Worm (Caenorhabditis elegans) whole organism, L1 larva: Measurements from ENCODE around the gene bcf-1.

Experiments used
- nhr-11 ChIP-seq: fragments of 150-350 bp; optimal IDR thresholded peaks from 2 replicates; lab custom pipeline; 2014; ENCODE audit warnings: missing biosample characterization, missing genetic modification characterization
- nhr-77 ChIP-seq: fragments of 150-350 bp; optimal IDR thresholded peaks from 2 replicates; lab custom pipeline; 2014; ENCODE audit warnings: missing biosample characterization, missing genetic modification characterization
- nhr-85 ChIP-seq: sonication (generic microtip); peaks from one replicate; lab custom pipeline; 2016; ENCODE audit warnings: missing genetic modification characterization, inconsistent platforms, missing compliant biosample characterization
- snu-23 ChIP-seq: sonication (generic microtip); optimal IDR thresholded peaks from 2 replicates; lab custom pipeline; 2016; ENCODE audit warnings: missing genetic modification characterization, missing compliant biosample characterization

DNA sequence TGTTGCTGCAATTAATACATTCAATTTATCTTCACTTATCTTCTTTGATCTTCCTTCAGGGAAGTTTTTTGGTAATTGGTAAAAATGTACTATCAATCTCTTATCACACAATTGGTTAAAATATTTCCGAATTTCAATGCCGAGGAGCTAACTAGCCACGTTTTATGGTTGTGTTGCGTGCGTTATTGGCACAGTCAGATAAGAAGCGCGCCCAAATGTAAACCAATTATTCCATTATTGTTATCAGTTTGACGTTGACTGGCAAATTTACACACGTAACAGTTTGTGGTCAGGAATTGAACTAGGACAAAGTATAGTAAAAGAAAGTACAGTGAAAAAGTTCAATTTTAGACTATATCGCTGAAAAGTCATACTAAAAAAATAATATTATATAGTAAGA is 996 bp downstream of the bcf-1 start:
- no peak for TF ChIP-seq nhr-11 (tag; lab: Kevin White, UChicago)
- TF ChIP-seq snu-23, result no peak
- no peak for TF ChIP-seq nhr-85 (tag; lab: Kevin White, UChicago)
- TF ChIP-seq nhr-77 (tag; lab: Kevin White, UChicago), result no peak
